Fruit fly (Drosophila melanogaster) whole organism, pupa: ENCODE data around the gene CG31832.

Experiments
- CG4496 ChIP-seq: fragments of 200-800 bp; sonication (Bioruptor generic); IDR thresholded peaks from 3 replicates; pipeline ENCODE4 v1.3.6; 2022; ENCODE audit warnings: missing biosample characterization, missing genetic modification characterization
- Pif1A ChIP-seq: fragments of 200-800 bp; sonication (Bioruptor generic); optimal IDR thresholded peaks from 3 replicates; lab custom pipeline; 2016; ENCODE audit warnings: missing biosample characterization, missing genetic modification characterization
- rn ChIP-seq: fragments of 200-800 bp; sonication (Bioruptor generic); IDR thresholded peaks from 2 replicates; pipeline ENCODE4 v1.3.6; 2022; ENCODE audit warnings: missing biosample characterization, missing genetic modification characterization

dm6 chr2L:15000360-15000759 is 31.2 kb downstream of the CG31832 start:
- TF ChIP-seq Pif1A (no peak), rn (GFP tag; lab: Robert Waterston, UW) (no peak), CG4496 (GFP tag; lab: Robert Waterston, UW) (no peak)
